Worm (Caenorhabditis elegans): Measurements from ENCODE around the gene F32G8.3.
A peak's percentile ranks its signal among the peaks of the same experiment; 100 is the strongest.

ce11 chrV:10536808-10537207 is 18.3 kb downstream of the F32G8.3 start:
- TF ChIP-seq mdl-1 (tag; optimal IDR thresholded peaks at IDR 0.05) (peak in 1 of 2 experiments; percentile 90), nhr-11 (tag; optimal IDR thresholded peaks at IDR 0.05) (peak; percentile 94), snpc-4 (tag; optimal IDR thresholded peaks at IDR 0.05) (peak; percentile 38), daf-16 (GFP tag; optimal IDR thresholded peaks at IDR 0.05) (peak in 1 of 2 experiments; percentile 71), daf-16 (tag; optimal IDR thresholded peaks at IDR 0.05) (peak; percentile 66), unc-62 (GFP tag; optimal IDR thresholded peaks at IDR 0.05 in 1 of 2) (peak in 1 of 2 experiments; percentile 99), unc-62 (tag; optimal IDR thresholded peaks at IDR 0.05) (no peak), lir-3 (tag; optimal IDR thresholded peaks at IDR 0.05) (no peak), lsy-2 (tag; optimal IDR thresholded peaks at IDR 0.05) (peak; percentile 75 to 93), lin-39 (tag; optimal IDR thresholded peaks at IDR 0.05) (no peak)
